Fruit fly (Drosophila melanogaster) whole organism: ENCODE measurements around the gene Pglym87.

Experiments
- Dll ChIP-seq: fragments of >200 bp; optimal IDR thresholded peaks from 2 replicates; lab custom pipeline; 2017
- pan ChIP-seq: fragments of >200 bp; optimal IDR thresholded peaks from 2 replicates; lab custom pipeline; 2017

DNA sequence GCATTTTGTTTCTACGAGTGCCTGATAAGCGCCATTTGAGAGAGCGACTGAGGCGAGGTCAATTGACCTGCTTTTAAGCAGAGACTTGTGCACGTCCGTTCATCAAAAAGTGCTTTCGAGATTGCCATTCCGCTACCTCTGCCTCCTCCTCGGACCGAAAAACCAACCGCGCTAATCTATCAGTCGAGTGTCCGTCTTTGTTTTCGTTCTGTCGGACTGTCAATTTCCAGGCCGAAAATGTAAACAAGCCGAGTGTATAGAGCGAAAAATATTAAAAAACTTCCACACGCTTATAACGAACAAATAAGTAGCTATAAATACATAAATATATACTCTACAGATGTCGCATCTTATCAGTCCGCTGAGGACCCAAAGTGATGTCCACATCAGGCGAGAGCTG, 26.5 kb upstream of the Pglym87 start:
- TF ChIP-seq pan (lab: Kevin White, UChicago) (no peak), Dll (lab: Kevin White, UChicago) (no peak)
